Fruit fly (Drosophila melanogaster): ENCODE measurements around the gene CG31523.

CG31523 gene

dm6 chr3R:4433441-4434077 lies 45.4 kb downstream of the CG31523 start, which contains the start of the genes eIF3a and CG1074 (continued):
- TF ChIP-seq ap (GFP tag; IDR thresholded peaks at IDR 0.05) (no peak), B-H1 (GFP tag; IDR thresholded peaks at IDR 0.05) (peak; percentile 17; the same call in 1 of the 3 replicates), CG7963 (GFP tag; IDR thresholded peaks at IDR 0.05; ENCODE audit: partially characterized antibody) (peak; percentile 98), CG12071 (GFP tag; optimal IDR thresholded peaks at IDR 0.05) (no peak), wor (GFP tag; IDR thresholded peaks at IDR 0.05) (no peak), HHEX (GFP tag; optimal IDR thresholded peaks at IDR 0.05) (peak; percentile 74), ato (GFP tag; IDR thresholded peaks at IDR 0.05; ENCODE audit: partially characterized antibody) (peak; percentile 98), az2 (GFP tag; optimal IDR thresholded peaks at IDR 0.05) (peak; percentile 30), exex (tag; optimal IDR thresholded peaks at IDR 0.05) (no peak), Dbx (GFP tag; IDR thresholded peaks at IDR 0.05) (peak; percentile 81), CG12219 (GFP tag; optimal IDR thresholded peaks at IDR 0.05) (peak; percentile 35), schlank (tag; optimal IDR thresholded peaks at IDR 0.05) (peak; percentile 60), Dp (GFP tag; optimal IDR thresholded peaks at IDR 0.05) (peak; percentile 51), onecut (GFP tag; IDR thresholded peaks at IDR 0.05) (peak; percentile 65), bbx (GFP tag; IDR thresholded peaks at IDR 0.05; ENCODE audit: partially characterized antibody) (peak; percentile 99), sd (tag; optimal IDR thresholded peaks at IDR 0.05) (no peak), CG4328 (GFP tag; optimal IDR thresholded peaks at IDR 0.05) (peak; percentile 51), CG9727 (GFP tag; optimal IDR thresholded peaks at IDR 0.05) (peak; percentile 78), ftz-f1 (GFP tag; optimal IDR thresholded peaks at IDR 0.05) (peak; percentile 65), Blimp-1 (GFP tag; optimal IDR thresholded peaks at IDR 0.05) (no peak), insv (GFP tag; optimal IDR thresholded peaks at IDR 0.05) (peak in 1 of 2 experiments; percentile 60), CG17912 (GFP tag; optimal IDR thresholded peaks at IDR 0.05) (peak; percentile 75), ssp (GFP tag; IDR thresholded peaks at IDR 0.05) (peak; percentile 50), chm (GFP tag; IDR thresholded peaks at IDR 0.05) (peak; percentile 83), run (tag; optimal IDR thresholded peaks at IDR 0.05) (peak; percentile 12), CG17328 (GFP tag; IDR thresholded peaks at IDR 0.05) (peak; percentile 50; the same call in 1 of the 2 replicates), cad (GFP tag; optimal IDR thresholded peaks at IDR 0.05) (no peak), CG7271 (tag; optimal IDR thresholded peaks at IDR 0.05) (peak; percentile 78), seq (GFP tag; IDR thresholded peaks at IDR 0.05) (no peak), CG15601 (tag; optimal IDR thresholded peaks at IDR 0.05) (peak; percentile 55), grn (GFP tag; optimal IDR thresholded peaks at IDR 0.05) (no peak), CG3065 (GFP tag; optimal IDR thresholded peaks at IDR 0.05) (no peak), CG16815 (GFP tag; optimal IDR thresholded peaks at IDR 0.05) (no peak), CG16813 (GFP tag; IDR thresholded peaks at IDR 0.05; ENCODE audit: partially characterized antibody) (peak; percentile 97), Vsx1 (GFP tag; optimal IDR thresholded peaks at IDR 0.05) (no peak), trem (tag; optimal IDR thresholded peaks at IDR 0.05) (peak; percentile 83), B-H2 (GFP tag; optimal IDR thresholded peaks at IDR 0.05) (peak; percentile 89), CG6272 (GFP tag; IDR thresholded peaks at IDR 0.05) (peak; percentile 54), Hmr (GFP tag; optimal IDR thresholded peaks at IDR 0.05) (no peak), grau (tag; optimal IDR thresholded peaks at IDR 0.05) (peak; percentile 64), tgo (GFP tag; IDR thresholded peaks at IDR 0.05) (no peak; the same call in 2 of the 3 replicates), unc-4 (GFP tag; IDR thresholded peaks at IDR 0.05; ENCODE audit: partially characterized antibody) (peak; percentile 96), HLHmδ (GFP tag; optimal IDR thresholded peaks at IDR 0.05) (peak; percentile 92), lmd (GFP tag; IDR thresholded peaks at IDR 0.05) (peak; percentile 50; the same call in 1 of the 2 replicates), crol (GFP tag; IDR thresholded peaks at IDR 0.05) (no peak), CG17802 (tag; optimal IDR thresholded peaks at IDR 0.05) (peak; percentile 52), salm (tag; optimal IDR thresholded peaks at IDR 0.05) (peak; percentile 8), pum (GFP tag; optimal IDR thresholded peaks at IDR 0.05) (peak; percentile 56), CG14667 (GFP tag; IDR thresholded peaks at IDR 0.05) (0 out of 2 replicates have a peak, but pooled peaks have one; percentile 23)
